Worm (Caenorhabditis elegans) whole organism, L4 larva: ENCODE measurements around the gene F36H9.1.

Experiments used
- duxl-1 ChIP-seq: sonication (generic microtip); optimal IDR thresholded peaks from 2 replicates; lab custom pipeline; 2016; ENCODE audit warnings: mild to moderate bottlenecking, missing genetic modification characterization, moderate library complexity, missing compliant biosample characterization; ENCODE audit not compliant: poor library complexity
- lin-38 ChIP-seq: fragments of 200-800 bp; sonication (Bioruptor generic); IDR thresholded peaks from 2 replicates; pipeline ENCODE4 v1.3.6; 2022; ENCODE audit warnings: missing genetic modification reagents, missing genetic modification characterization, missing compliant biosample characterization
- mdl-1 ChIP-seq, 2 experiments: fragments of 150-350 bp in 1 of 2; sonication (generic microtip) in 1 of 2; optimal IDR thresholded peaks; 2 replicates each; lab custom pipeline; 2014 to 2017; ENCODE audit warnings: missing biosample characterization in 2 of 2, missing genetic modification characterization in 2 of 2
- php-3 ChIP-seq: fragments of 200-800 bp; sonication (Bioruptor generic); IDR thresholded peaks from 2 replicates; pipeline ENCODE4 v1.3.6; 2022; ENCODE audit warnings: missing genetic modification reagents, missing genetic modification characterization, missing compliant biosample characterization
- unc-39 ChIP-seq: sonication (generic microtip); optimal IDR thresholded peaks from 2 replicates; lab custom pipeline; 2017; ENCODE audit warnings: missing biosample characterization, missing genetic modification characterization

ce11 chrV:1841744-1842143, 47.4 kb downstream of the F36H9.1 start, which contains the start of gene T10B5.8:
- TF ChIP-seq duxl-1 (tag; lab: Kevin White, UChicago) (no peak), mdl-1 (tag; optimal IDR thresholded peaks at IDR 0.05; lab: Kevin White, UChicago) (no peak), unc-39 (no peak), lin-38 (GFP tag; lab: Robert Waterston, UW) (no peak), php-3 (GFP tag; lab: Robert Waterston, UW) (no peak)
